Fruit fly (Drosophila melanogaster): ENCODE measurements around the gene Nuak.

Nuak gene

dm6 chr3R:10263972-10264536 lies at the start of gene Nuak (continued):
- TF ChIP-seq CG8089 (GFP tag; optimal IDR thresholded peaks at IDR 0.05), result peak; percentile 89
- peak; percentile 49 for TF ChIP-seq kah (GFP tag; optimal IDR thresholded peaks at IDR 0.05)
- TF ChIP-seq CG11093 (GFP tag; IDR thresholded peaks at IDR 0.05), result peak; percentile 84
- peak; percentile 71 for TF ChIP-seq CG12104 (GFP tag; optimal IDR thresholded peaks at IDR 0.05)
- no peak for TF ChIP-seq ato (GFP tag; IDR thresholded peaks at IDR 0.05; ENCODE audit: partially characterized antibody)
- peak; percentile 74 for TF ChIP-seq pros (GFP tag; optimal IDR thresholded peaks at IDR 0.05)
- no peak for TF ChIP-seq CG31224 (GFP tag; IDR thresholded peaks at IDR 0.05)
- peak; percentile 93 for TF ChIP-seq CG9817 (tag; optimal IDR thresholded peaks at IDR 0.05)
- peak; percentile 33 for TF ChIP-seq MESR4 (GFP tag; optimal IDR thresholded peaks at IDR 0.05)
- TF ChIP-seq CG17829 (tag; optimal IDR thresholded peaks at IDR 0.05), result peak; percentile 92
- peak; percentile 95 for TF ChIP-seq tin (GFP tag; optimal IDR thresholded peaks at IDR 0.05)
- TF ChIP-seq Side (GFP tag; optimal IDR thresholded peaks at IDR 0.05), result peak; percentile 91
- TF ChIP-seq da (GFP tag; optimal IDR thresholded peaks at IDR 0.05), result peak; percentile 82
- peak; percentile 39 for TF ChIP-seq CG33557 (GFP tag; optimal IDR thresholded peaks at IDR 0.05)
- TF ChIP-seq sug (tag; optimal IDR thresholded peaks at IDR 0.05), result peak; percentile 90
- TF ChIP-seq lola (GFP tag; optimal IDR thresholded peaks at IDR 0.05), result peak in 1 of 3 experiments; percentile 78
- TF ChIP-seq CG2712 (tag; optimal IDR thresholded peaks at IDR 0.05), result peak; percentile 86
- peak; percentile 95 for TF ChIP-seq CG8944 (GFP tag; optimal IDR thresholded peaks at IDR 0.05)
- TF ChIP-seq CG1233 (GFP tag; optimal IDR thresholded peaks at IDR 0.05), result peak; percentile 74
- no peak for TF ChIP-seq sna (GFP tag; IDR thresholded peaks at IDR 0.05; ENCODE audit: partially characterized antibody)
- TF ChIP-seq H15 (GFP tag; IDR thresholded peaks at IDR 0.05), result no peak
- TF ChIP-seq CG11247 (GFP tag; IDR thresholded peaks at IDR 0.05), result no peak
- peak; percentile 97 for TF ChIP-seq Gug (GFP tag; IDR thresholded peaks at IDR 0.05)
- peak; percentile 73 for TF ChIP-seq dmrt11E (tag; optimal IDR thresholded peaks at IDR 0.05)
- TF ChIP-seq CG34422 (GFP tag; IDR thresholded peaks at IDR 0.05), result no peak
- TF ChIP-seq Abd-B (GFP tag; optimal IDR thresholded peaks at IDR 0.05), result peak; percentile 83
- TF ChIP-seq odd (GFP tag; optimal IDR thresholded peaks at IDR 0.05), result no peak
- peak; percentile 61 for TF ChIP-seq sima (GFP tag; optimal IDR thresholded peaks at IDR 0.05)
- no peak for TF ChIP-seq CG10366 (GFP tag; IDR thresholded peaks at IDR 0.05)
- TF ChIP-seq CG2202 (tag; optimal IDR thresholded peaks at IDR 0.05), result peak; percentile 37
- TF ChIP-seq CG2116 (GFP tag; optimal IDR thresholded peaks at IDR 0.05), result peak; percentile 85
- TF ChIP-seq fd64A (GFP tag; optimal IDR thresholded peaks at IDR 0.05), result no peak
- peak; percentile 81 for TF ChIP-seq zen (tag; optimal IDR thresholded peaks at IDR 0.05)
- peak; percentile 64 for TF ChIP-seq Deaf1 (tag; optimal IDR thresholded peaks at IDR 0.05)
- TF ChIP-seq gro (GFP tag; optimal IDR thresholded peaks at IDR 0.05), result peak; percentile 99
- no peak for TF ChIP-seq D (optimal IDR thresholded peaks at IDR 0.05)
- peak; percentile 39 for TF ChIP-seq D (GFP tag; optimal IDR thresholded peaks at IDR 0.05)
- peak in 1 of 2 experiments; percentile 77 for TF ChIP-seq Dfd (GFP tag; optimal IDR thresholded peaks at IDR 0.05)
- TF ChIP-seq hbn (GFP tag; IDR thresholded peaks at IDR 0.05; ENCODE audit: partially characterized antibody), result no peak
- TF ChIP-seq CG4730 (GFP tag; IDR thresholded peaks at IDR 0.05), result no peak
- peak; percentile 74 for TF ChIP-seq gcm2 (GFP tag; optimal IDR thresholded peaks at IDR 0.05)
- TF ChIP-seq Jarid2 (GFP tag; optimal IDR thresholded peaks at IDR 0.05), result peak; percentile 99
- TF ChIP-seq Taf1 (GFP tag; IDR thresholded peaks at IDR 0.05), result no peak
- TF ChIP-seq CG12391 (tag; optimal IDR thresholded peaks at IDR 0.05), result peak; percentile 89
- TF ChIP-seq CG5245 (GFP tag; optimal IDR thresholded peaks at IDR 0.05), result peak; percentile 70
- no peak for TF ChIP-seq gce (GFP tag; IDR thresholded peaks at IDR 0.05)
- no peak for TF ChIP-seq CG6689 (GFP tag; IDR thresholded peaks at IDR 0.05)
- peak; percentile 22 for TF ChIP-seq kni (GFP tag; optimal IDR thresholded peaks at IDR 0.05)
- TF ChIP-seq croc (GFP tag; conservative IDR thresholded peaks at IDR 0.05), result peak; percentile 71
- TF ChIP-seq CG17568 (GFP tag; optimal IDR thresholded peaks at IDR 0.05), result peak; percentile 91

Data from whole organism, embryonic.